Fruit fly (Drosophila melanogaster): ENCODE measurements around the gene S-Lap3.

- TF ChIP-seq mld (GFP tag; IDR thresholded peaks at IDR 0.05; ENCODE audit: partially characterized antibody) (no peak), CG2202 (tag; optimal IDR thresholded peaks at IDR 0.05) (no peak), Hsf (GFP tag; optimal IDR thresholded peaks at IDR 0.05) (no peak), pb (GFP tag; optimal IDR thresholded peaks at IDR 0.05) (no peak), CG7839 (tag; optimal IDR thresholded peaks at IDR 0.05) (no peak), CG11247 (GFP tag; IDR thresholded peaks at IDR 0.05) (no peak), cato (GFP tag; optimal IDR thresholded peaks at IDR 0.05; ENCODE audit: borderline replicate concordance) (no peak), peb (GFP tag; IDR thresholded peaks at IDR 0.05) (no peak), CG17328 (GFP tag; IDR thresholded peaks at IDR 0.05) (no peak), CG33213 (GFP tag; optimal IDR thresholded peaks at IDR 0.05) (no peak), CG9437 (GFP tag; optimal IDR thresholded peaks at IDR 0.05) (no peak), fru (optimal IDR thresholded peaks at IDR 0.05) (no peak)
These were observed 5.9 kb upstream of the S-Lap3 start for dm6 chr3L:10459076-10459475.
